Fruit fly (Drosophila melanogaster) whole organism, embryonic: ENCODE measurements around the gene CG3534.

Experiments used
- Ada2b ChIP-seq: fragments of 200-800 bp; sonication (Bioruptor generic); IDR thresholded peaks from 2 replicates; pipeline ENCODE4 v1.3.6; 2022; ENCODE audit warnings: missing biosample characterization, missing genetic modification characterization
- Asciz ChIP-seq: fragments of 200-800 bp; sonication (Bioruptor generic); optimal IDR thresholded peaks from 2 replicates; lab custom pipeline; 2017; ENCODE audit warnings: missing biosample characterization, mild to moderate bottlenecking, missing genetic modification characterization, missing genetic modification reagents
- Awh ChIP-seq: fragments of 200-800 bp; sonication (Bioruptor generic); IDR thresholded peaks from 2 replicates; pipeline ENCODE4, ENCODE4 v1.3.6; 2022; ENCODE audit warnings: missing biosample characterization, missing genetic modification characterization
- Bgb ChIP-seq: fragments of 200-800 bp; sonication (Bioruptor generic); IDR thresholded peaks from 2 replicates; pipeline ENCODE4 v1.3.6; 2022; ENCODE audit warnings: missing biosample characterization, missing genetic modification characterization; ENCODE audit not compliant: partially characterized antibody
- CG10366 ChIP-seq: fragments of 200-800 bp; sonication (Bioruptor generic); IDR thresholded peaks from 2 replicates; pipeline ENCODE4 v1.3.6; 2022; ENCODE audit warnings: missing biosample characterization, missing genetic modification characterization
- CG11560 ChIP-seq: fragments of 200-800 bp; sonication (Bioruptor generic); IDR thresholded peaks from 3 replicates; pipeline ENCODE4 v1.3.6; 2022; ENCODE audit warnings: missing biosample characterization, missing genetic modification characterization
- CG11695 ChIP-seq: fragments of 200-800 bp; sonication (Bioruptor generic); IDR thresholded peaks from 3 replicates; pipeline ENCODE4 v1.3.6; 2022; ENCODE audit warnings: missing biosample characterization, missing genetic modification characterization
- CG12236 ChIP-seq: fragments of 200-800 bp; sonication (Bioruptor generic); optimal IDR thresholded peaks from 2 replicates; lab custom pipeline; 2016; ENCODE audit warnings: missing biosample characterization, missing genetic modification characterization
- CG12391 ChIP-seq: fragments of 200-800 bp; sonication (Bioruptor generic); optimal IDR thresholded peaks from 3 replicates; lab custom pipeline; 2018; ENCODE audit warnings: missing biosample characterization, mild to moderate bottlenecking, missing genetic modification characterization, moderate library complexity
- CG13894 ChIP-seq: fragments of 200-800 bp; sonication (Bioruptor generic); optimal IDR thresholded peaks from 3 replicates; lab custom pipeline; 2018; ENCODE audit warnings: missing biosample characterization, mild to moderate bottlenecking, missing genetic modification characterization, moderate library complexity
- CG15514 ChIP-seq: fragments of 200-800 bp; sonication (Bioruptor generic); optimal IDR thresholded peaks from 3 replicates; lab custom pipeline; 2017; ENCODE audit warnings: missing biosample characterization, missing genetic modification characterization, mild to moderate bottlenecking, moderate library complexity, missing genetic modification reagents
- CG1602 ChIP-seq: fragments of 200-800 bp; sonication (Bioruptor generic); optimal IDR thresholded peaks from 3 replicates; lab custom pipeline; 2016; ENCODE audit warnings: missing biosample characterization, missing genetic modification characterization
- CG2120 ChIP-seq: fragments of 200-800 bp; sonication (Bioruptor generic); optimal IDR thresholded peaks from 3 replicates; lab custom pipeline; 2016; ENCODE audit warnings: missing biosample characterization, missing genetic modification characterization
- CG2678 ChIP-seq: fragments of 200-800 bp; sonication (Bioruptor generic); optimal IDR thresholded peaks from 3 replicates; lab custom pipeline; 2019; ENCODE audit warnings: missing biosample characterization, mild to moderate bottlenecking, missing genetic modification characterization, moderate library complexity
- CG34224 ChIP-seq: fragments of 200-800 bp; sonication (Bioruptor generic); IDR thresholded peaks from 3 replicates; pipeline ENCODE4 v1.3.6; 2022; ENCODE audit warnings: missing biosample characterization, missing genetic modification characterization; ENCODE audit not compliant: partially characterized antibody
- CG34376 ChIP-seq: fragments of 200-800 bp; sonication (Bioruptor generic); optimal IDR thresholded peaks from 2 replicates; lab custom pipeline; 2018; ENCODE audit warnings: missing biosample characterization, mild to moderate bottlenecking, missing genetic modification characterization
- CG4730 ChIP-seq: fragments of 200-800 bp; sonication (Bioruptor generic); IDR thresholded peaks from 2 replicates; pipeline ENCODE4 v1.3.6; 2022; ENCODE audit warnings: missing biosample characterization, missing genetic modification characterization
- CG6254 ChIP-seq: fragments of 200-800 bp; sonication (Bioruptor generic); optimal IDR thresholded peaks from 3 replicates; lab custom pipeline; 2017; ENCODE audit warnings: mild to moderate bottlenecking, missing biosample characterization, missing genetic modification reagents, missing genetic modification characterization
- CG7963 ChIP-seq: fragments of 200-800 bp; sonication (Bioruptor generic); IDR thresholded peaks from 3 replicates; pipeline ENCODE4 v1.3.6; 2022; ENCODE audit warnings: missing biosample characterization, missing genetic modification characterization; ENCODE audit not compliant: partially characterized antibody
- CG8924 ChIP-seq: fragments of 200-800 bp; optimal IDR thresholded peaks from 3 replicates; lab custom pipeline; 2019; ENCODE audit warnings: missing biosample characterization, mild to moderate bottlenecking, missing genetic modification characterization, moderate library complexity
- CG9932 ChIP-seq: fragments of 200-800 bp; sonication (Bioruptor generic); IDR thresholded peaks from 2 replicates; pipeline ENCODE4 v1.3.6; 2022; ENCODE audit warnings: missing biosample characterization, missing genetic modification characterization
- D19A ChIP-seq: fragments of 200-800 bp; optimal IDR thresholded peaks from 3 replicates; lab custom pipeline; 2019; ENCODE audit warnings: missing biosample characterization, mild to moderate bottlenecking, missing genetic modification characterization, moderate library complexity
- Deaf1 ChIP-seq: fragments of 200-800 bp; optimal IDR thresholded peaks from 3 replicates; lab custom pipeline; 2019; ENCODE audit warnings: missing biosample characterization, mild to moderate bottlenecking, missing genetic modification characterization, moderate library complexity
- Dip3 ChIP-seq: fragments of 200-800 bp; sonication (Bioruptor generic); optimal IDR thresholded peaks from 3 replicates; lab custom pipeline; 2016; ENCODE audit warnings: missing biosample characterization, missing genetic modification characterization
- Doc2 ChIP-seq: fragments of 200-800 bp; sonication (Bioruptor generic); IDR thresholded peaks from 2 replicates; pipeline ENCODE4 v1.3.6; 2022; ENCODE audit warnings: missing biosample characterization, missing genetic modification characterization
- Eip74EF ChIP-seq, 2 experiments: fragments of 200-800 bp in 1 of 2; fragments of >200 bp in 1 of 2; sonication (Bioruptor generic) in 1 of 2; optimal IDR thresholded peaks; 2 replicates each; lab custom pipeline; 2017 to 2019; ENCODE audit warnings: missing biosample characterization in 2 of 2, missing genetic modification characterization in 2 of 2, mild to moderate bottlenecking in 1 of 2, moderate library complexity in 1 of 2
- H2.0 ChIP-seq: fragments of 200-800 bp; sonication (Bioruptor generic); IDR thresholded peaks from 2 replicates; pipeline ENCODE4 v1.3.6; 2022; ENCODE audit warnings: missing biosample characterization, missing genetic modification characterization
- Hr78 ChIP-seq, 2 experiments: fragments of 200-800 bp in 1 of 2; fragments of >200 bp in 1 of 2; sonication (Bioruptor generic) in 1 of 2; optimal IDR thresholded peaks; 2 replicates each; lab custom pipeline; 2017 to 2019; ENCODE audit warnings: missing biosample characterization in 2 of 2, missing genetic modification characterization in 2 of 2, mild to moderate bottlenecking in 1 of 2, moderate library complexity in 1 of 2
- Jarid2 ChIP-seq: fragments of 200-800 bp; sonication (Bioruptor generic); optimal IDR thresholded peaks from 3 replicates; lab custom pipeline; 2017; ENCODE audit warnings: mild to moderate bottlenecking, missing biosample characterization, missing genetic modification reagents, missing genetic modification characterization
- Neu2 ChIP-seq: fragments of 200-800 bp; sonication (Bioruptor generic); optimal IDR thresholded peaks from 3 replicates; lab custom pipeline; 2016; ENCODE audit warnings: missing biosample characterization, missing genetic modification characterization, borderline replicate concordance
- amos ChIP-seq: fragments of 200-800 bp; sonication (Bioruptor generic); IDR thresholded peaks from 2 replicates; pipeline ENCODE4 v1.3.6; 2022; ENCODE audit warnings: missing biosample characterization, missing genetic modification characterization; ENCODE audit not compliant: partially characterized antibody
- chif ChIP-seq, 2 experiments: fragments of 200-800 bp; sonication (Bioruptor generic); optimal IDR thresholded peaks; 3 replicates each; lab custom pipeline; 2016; ENCODE audit warnings: missing biosample characterization in 2 of 2, missing genetic modification characterization in 2 of 2
- chm ChIP-seq: fragments of 200-800 bp; sonication (Bioruptor generic); IDR thresholded peaks from 2 replicates; pipeline ENCODE4 v1.3.6; 2022; ENCODE audit warnings: missing biosample characterization, missing genetic modification characterization
- fd3F ChIP-seq: fragments of 200-800 bp; sonication (Bioruptor generic); optimal IDR thresholded peaks from 2 replicates; lab custom pipeline; 2018; ENCODE audit warnings: missing biosample characterization, mild to moderate bottlenecking, missing genetic modification characterization, moderate library complexity
- jing ChIP-seq: fragments of 200-800 bp; sonication (Bioruptor generic); optimal IDR thresholded peaks from 2 replicates; lab custom pipeline; 2018; ENCODE audit warnings: missing biosample characterization, mild to moderate bottlenecking, missing genetic modification characterization
- jumu ChIP-seq: fragments of 200-800 bp; sonication (Bioruptor generic); optimal IDR thresholded peaks from 3 replicates; lab custom pipeline; 2016; ENCODE audit warnings: missing biosample characterization, missing genetic modification characterization
- kay ChIP-seq: fragments of 200-800 bp; sonication (Bioruptor generic); optimal IDR thresholded peaks from 2 replicates; lab custom pipeline; 2016; ENCODE audit warnings: missing biosample characterization, missing genetic modification characterization
- nerfin-1 ChIP-seq: fragments of 200-800 bp; sonication (Bioruptor generic); optimal IDR thresholded peaks from 3 replicates; lab custom pipeline; 2019; ENCODE audit warnings: missing biosample characterization, mild to moderate bottlenecking, missing genetic modification characterization, moderate library complexity
- nerfin-2 ChIP-seq: fragments of 200-800 bp; sonication (Bioruptor generic); IDR thresholded peaks from 2 replicates; pipeline ENCODE4 v1.3.6; 2022; ENCODE audit warnings: missing biosample characterization, missing genetic modification characterization; ENCODE audit not compliant: partially characterized antibody
- nmo ChIP-seq: fragments of 200-800 bp; sonication (Bioruptor generic); optimal IDR thresholded peaks from 2 replicates; lab custom pipeline; 2018; ENCODE audit warnings: missing biosample characterization, mild to moderate bottlenecking, missing genetic modification characterization, moderate library complexity
- odd ChIP-seq: fragments of 200-800 bp; sonication (Bioruptor generic); optimal IDR thresholded peaks from 2 replicates; lab custom pipeline; 2017; ENCODE audit warnings: missing biosample characterization, mild to moderate bottlenecking, missing genetic modification characterization
- pfk ChIP-seq: fragments of 200-800 bp; sonication (Bioruptor generic); optimal IDR thresholded peaks from 2 replicates; lab custom pipeline; 2018; ENCODE audit warnings: missing biosample characterization, mild to moderate bottlenecking, missing genetic modification characterization, moderate library complexity
- sd ChIP-seq: fragments of 200-800 bp; sonication (Bioruptor generic); optimal IDR thresholded peaks from 3 replicates; lab custom pipeline; 2018; ENCODE audit warnings: missing biosample characterization, mild to moderate bottlenecking, missing genetic modification characterization, moderate library complexity
- sima ChIP-seq: fragments of 200-800 bp; sonication (Bioruptor generic); optimal IDR thresholded peaks from 2 replicates; lab custom pipeline; 2016; ENCODE audit warnings: missing biosample characterization, missing genetic modification characterization
- tin ChIP-seq: fragments of 200-800 bp; sonication (Bioruptor generic); optimal IDR thresholded peaks from 3 replicates; lab custom pipeline; 2016; ENCODE audit warnings: missing biosample characterization, missing genetic modification characterization
- ttk ChIP-seq: fragments of 200-800 bp; sonication (Bioruptor generic); IDR thresholded peaks from 2 replicates; pipeline ENCODE4 v2.1.2; 2022; ENCODE audit warnings: missing biosample characterization, missing genetic modification characterization
- vnd ChIP-seq: fragments of 200-800 bp; sonication (Bioruptor generic); IDR thresholded peaks from 3 replicates; pipeline ENCODE4 v1.3.6; 2022; ENCODE audit warnings: missing biosample characterization, missing genetic modification characterization; ENCODE audit not compliant: partially characterized antibody

Gene CG3534

DNA sequence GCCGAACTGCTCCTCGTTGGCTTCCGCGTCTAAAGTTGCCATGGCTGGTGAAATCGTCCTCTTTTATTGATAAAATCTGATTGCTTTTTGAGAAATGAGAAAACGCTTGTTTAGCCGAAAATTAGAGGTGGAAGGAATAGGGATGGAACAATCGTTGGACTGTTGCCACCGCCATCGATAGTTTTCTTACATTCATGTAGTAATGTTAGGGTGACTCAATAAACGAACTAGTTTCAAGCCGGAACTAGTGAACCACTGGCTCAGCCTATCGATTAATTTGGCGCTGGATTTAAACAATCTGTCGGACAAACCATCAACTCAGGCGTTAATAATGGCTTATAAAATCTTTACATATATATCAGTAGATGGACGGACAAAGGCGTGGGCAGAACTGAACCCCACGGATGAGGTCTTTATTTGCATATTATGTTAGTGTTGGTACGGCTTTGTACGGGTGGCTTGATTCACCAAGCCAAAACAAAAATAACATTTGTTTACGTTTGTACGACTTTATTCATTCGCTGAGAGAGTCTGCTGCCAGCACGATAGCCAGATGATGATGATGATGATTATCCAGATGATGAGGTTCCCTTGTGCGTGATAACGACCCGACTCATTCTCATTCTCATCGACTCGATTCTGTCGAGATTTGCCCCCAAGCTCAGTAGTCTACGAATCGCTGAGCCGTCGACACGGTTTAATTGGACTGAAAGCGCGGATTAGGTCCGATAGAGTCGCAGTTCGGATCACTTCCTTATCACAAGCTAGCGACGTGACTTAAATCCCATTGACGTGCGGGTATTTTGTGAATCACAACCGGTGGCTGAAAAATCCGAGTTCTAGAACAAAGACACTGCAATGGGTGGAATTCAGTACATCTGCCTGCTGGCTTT, 6.2 kb downstream of the CG3534 start, which contains the start of the genes Sf3a1 and Irc (continued):
- TF ChIP-seq Doc2 (GFP tag; lab: Robert Waterston, UW) (no peak), D19A (tag; lab: Kevin White, UChicago) (no peak), vnd (peak; percentile 94), kay (GFP tag; lab: Kevin White, UChicago) (no peak), chm (GFP tag; lab: Robert Waterston, UW) (peak; percentile 5; the same call in 1 of the 2 replicates), Deaf1 (peak; percentile 41), H2.0 (GFP tag; lab: Robert Waterston, UW) (no peak), CG7963 (GFP tag; lab: Robert Waterston, UW) (peak; percentile 90), CG4730 (GFP tag; lab: Robert Waterston, UW) (no peak), amos (peak; percentile 98), CG9932 (peak; percentile 75), ttk (GFP tag; lab: Robert Waterston, UW) (no peak), jing (GFP tag; lab: Kevin White, UChicago) (no peak), Awh (GFP tag; lab: Robert Waterston, UW) (no peak), CG2678 (tag; lab: Kevin White, UChicago) (no peak), pfk (GFP tag; lab: Kevin White, UChicago) (no peak), CG11560 (tag; lab: Robert Waterston, UW) (no peak), Dip3 (GFP tag; lab: Kevin White, UChicago) (no peak), Neu2 (GFP tag; lab: Kevin White, UChicago) (no peak), odd (no peak), sima (GFP tag; lab: Kevin White, UChicago) (no peak), CG12236 (GFP tag; lab: Kevin White, UChicago) (no peak), CG12391 (tag; lab: Kevin White, UChicago) (peak; percentile 50), Ada2b (no peak; the same call in 1 of the 2 replicates), Jarid2 (GFP tag; lab: Kevin White, UChicago) (peak; percentile 33), CG10366 (GFP tag; lab: Robert Waterston, UW) (no peak), CG34224 (GFP tag; lab: Robert Waterston, UW) (peak; percentile 95), Eip74EF (GFP tag; optimal IDR thresholded peaks at IDR 0.05; lab: Kevin White, UChicago) (peak in 1 of 2 experiments; percentile 29), tin (GFP tag; lab: Kevin White, UChicago) (peak; percentile 19), chif (GFP tag; optimal IDR thresholded peaks at IDR 0.05; lab: Kevin White, UChicago) (no peak), CG11695 (GFP tag; lab: Robert Waterston, UW) (no peak), CG8924 (no peak), CG34376 (GFP tag; lab: Kevin White, UChicago) (peak; percentile 91), CG13894 (tag; lab: Kevin White, UChicago) (peak; percentile 42), Asciz (GFP tag; lab: Kevin White, UChicago) (no peak), sd (tag; lab: Kevin White, UChicago) (no peak), CG6254 (no peak), CG1602 (GFP tag; lab: Kevin White, UChicago) (no peak), nerfin-2 (GFP tag; lab: Robert Waterston, UW) (peak; percentile 91), CG15514 (GFP tag; lab: Kevin White, UChicago) (peak; percentile 100), jumu (GFP tag; lab: Kevin White, UChicago) (peak; percentile 46), fd3F (GFP tag; lab: Kevin White, UChicago) (no peak), nmo (GFP tag; lab: Kevin White, UChicago) (peak; percentile 56), nerfin-1 (tag; lab: Kevin White, UChicago) (no peak), Hr78 (GFP tag; optimal IDR thresholded peaks at IDR 0.05; lab: Kevin White, UChicago) (peak in 1 of 2 experiments; percentile 20), CG2120 (GFP tag; lab: Kevin White, UChicago) (peak; percentile 67), Bgb (GFP tag; lab: Robert Waterston, UW) (peak; percentile 98)
